Worm (Caenorhabditis elegans): ENCODE data around the gene F34D10.3.

DNA sequence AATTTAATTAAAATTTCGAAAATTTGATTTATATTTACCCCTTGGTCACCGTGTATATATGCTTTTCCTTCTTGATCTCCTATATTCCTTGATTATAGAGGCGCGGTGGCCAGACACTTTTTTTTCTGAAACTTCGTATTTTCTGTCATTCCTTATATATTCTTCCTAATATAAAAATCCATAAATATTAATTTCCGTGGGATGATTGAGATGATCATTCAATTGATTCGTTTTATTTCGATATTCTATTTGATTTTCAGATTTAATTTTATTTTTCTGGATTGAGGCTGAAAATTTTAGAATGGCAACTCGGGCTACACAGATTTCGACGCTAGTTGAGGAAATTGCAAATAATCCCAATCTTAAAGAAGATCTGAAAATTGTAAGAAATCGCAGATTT is 27.5 kb upstream of the F34D10.3 start, which contains the start of gene dph-1:
- no peak for TF ChIP-seq ama-1 (optimal IDR thresholded peaks at IDR 0.05)
- TF ChIP-seq ets-7 (tag; optimal IDR thresholded peaks at IDR 0.05), result no peak
